Worm (Caenorhabditis elegans): ENCODE measurements around the gene sssh-1.

The sssh-1 gene

ce11 chrX:14875668-14876067, at the start of gene sssh-1:
Gene sssh-1 (plus strand): TSS chrX:14875968.
- no peak for TF ChIP-seq unc-62 (GFP tag; optimal IDR thresholded peaks at IDR 0.05)

- TF ChIP-seq unc-62 (GFP tag; optimal IDR thresholded peaks at IDR 0.05), result no peak
These were observed 47.0 kb upstream of the sssh-1 start for ce11 chrX:14828766-14829165.

ce11 chrX:14831531-14831930, 44.2 kb upstream of the sssh-1 start, which contains the start of gene dpf-2:
Gene dpf-2 (plus strand): TSS chrX:14831831.
- TF ChIP-seq unc-62 (GFP tag; optimal IDR thresholded peaks at IDR 0.05), result no peak

ce11 chrX:14838339-14838738, 37.4 kb upstream of the sssh-1 start:
- TF ChIP-seq unc-62 (GFP tag; optimal IDR thresholded peaks at IDR 0.05), result no peak

- no peak for TF ChIP-seq unc-62 (GFP tag; optimal IDR thresholded peaks at IDR 0.05)
These were observed 34.7 kb upstream of the sssh-1 start for ce11 chrX:14841030-14841429.

ce11 chrX:14842846-14843369, 32.9 kb upstream of the sssh-1 start:
- no peak for TF ChIP-seq unc-62 (GFP tag; optimal IDR thresholded peaks at IDR 0.05)

- no peak for TF ChIP-seq unc-62 (GFP tag; optimal IDR thresholded peaks at IDR 0.05)
These were observed 31.3 kb upstream of the sssh-1 start for ce11 chrX:14844481-14844880.

ce11 chrX:14845637-14846036, 30.1 kb upstream of the sssh-1 start, which contains the start of gene egrh-1:
Gene egrh-1 (plus strand): TSS chrX:14845937.
- no peak for TF ChIP-seq unc-62 (GFP tag; optimal IDR thresholded peaks at IDR 0.05)

- TF ChIP-seq unc-62 (GFP tag; optimal IDR thresholded peaks at IDR 0.05), result no peak
These were observed 26.7 kb upstream of the sssh-1 start, which contains the start of gene acd-3 for ce11 chrX:14849054-14849453. Gene acd-3 (plus strand): TSS chrX:14849275.

ce11 chrX:14851904-14852303, 23.9 kb upstream of the sssh-1 start:
- no peak for TF ChIP-seq unc-62 (GFP tag; optimal IDR thresholded peaks at IDR 0.05)

ce11 chrX:14853712-14854217, 22.0 kb upstream of the sssh-1 start, which contains the start of the genes C27C12.1 and C27C12.4:
Gene C27C12.1 (minus strand): TSS chrX:14853762.
Gene C27C12.4 (plus strand): TSS chrX:14854086.
- TF ChIP-seq unc-62 (GFP tag; optimal IDR thresholded peaks at IDR 0.05), result no peak

ce11 chrX:14861752-14862151, 14.0 kb upstream of the sssh-1 start, which contains the start of gene dmd-4:
Gene dmd-4 (minus strand): TSS chrX:14861852.
- TF ChIP-seq unc-62 (GFP tag; optimal IDR thresholded peaks at IDR 0.05), result no peak

ce11 chrX:14865744-14866143, 10.0 kb upstream of the sssh-1 start, which contains the start of gene C27C12.3:
Gene C27C12.3 (minus strand): TSS chrX:14865844.
- no peak for TF ChIP-seq unc-62 (GFP tag; optimal IDR thresholded peaks at IDR 0.05)

ce11 chrX:14868200-14868599, 7.6 kb upstream of the sssh-1 start, which contains the start of gene F31F6.1:
Gene F31F6.1 (minus strand): TSS chrX:14868300.
- no peak for TF ChIP-seq unc-62 (GFP tag; optimal IDR thresholded peaks at IDR 0.05)

- no peak for TF ChIP-seq unc-62 (GFP tag; optimal IDR thresholded peaks at IDR 0.05)
These were observed 4.0 kb upstream of the sssh-1 start, which contains the start of gene F31F6.2 for ce11 chrX:14871780-14872179. Gene F31F6.2 (minus strand): TSS chrX:14871880.

- no peak for TF ChIP-seq unc-62 (GFP tag; optimal IDR thresholded peaks at IDR 0.05)
These were observed 2.8 kb upstream of the sssh-1 start, which contains the start of gene F31F6.3 for ce11 chrX:14872817-14873469. Gene F31F6.3 (minus strand): TSS chrX:14872867.

ce11 chrX:14877691-14878090, 1.9 kb downstream of the sssh-1 start:
- no peak for TF ChIP-seq unc-62 (GFP tag; optimal IDR thresholded peaks at IDR 0.05)
